Worm (Caenorhabditis elegans) whole organism, early embryonic: ENCODE data around the gene F20G2.1.

Source experiments
- B0310.2 ChIP-seq: sonication (generic microtip); optimal IDR thresholded peaks from 2 replicates; lab custom pipeline; 2016; ENCODE audit warnings: mild to moderate bottlenecking, missing genetic modification characterization, missing compliant biosample characterization
- F13C5.2 ChIP-seq: sonication (generic microtip); optimal IDR thresholded peaks from 2 replicates; lab custom pipeline; 2017; ENCODE audit warnings: mild to moderate bottlenecking, missing genetic modification characterization, inconsistent platforms, missing compliant biosample characterization
- aly-1 ChIP-seq: sonication (generic microtip); optimal IDR thresholded peaks from 2 replicates; lab custom pipeline; 2016; ENCODE audit warnings: missing genetic modification characterization, missing compliant biosample characterization
- ama-1 ChIP-seq: fragments of 150-350 bp; optimal IDR thresholded peaks from 2 replicates; lab custom pipeline; 2014
- ceh-13 ChIP-seq: fragments of 200-800 bp; sonication (Bioruptor generic); optimal IDR thresholded peaks from 2 replicates; lab custom pipeline; 2018; ENCODE audit warnings: mild to moderate bottlenecking, missing genetic modification characterization, missing compliant biosample characterization
- ceh-36 ChIP-seq: sonication (generic microtip); optimal IDR thresholded peaks from 2 replicates; lab custom pipeline; 2016; ENCODE audit warnings: missing genetic modification characterization, inconsistent platforms, missing compliant biosample characterization
- ets-7 ChIP-seq: sonication (generic microtip); optimal IDR thresholded peaks from 2 replicates; lab custom pipeline; 2016; ENCODE audit warnings: missing genotype, missing genetic modification characterization, missing compliant biosample characterization
- flt-1 ChIP-seq: fragments of 200-800 bp; sonication (Bioruptor generic); IDR thresholded peaks from 2 replicates; pipeline ENCODE4 v1.3.6; 2022; ENCODE audit warnings: missing genetic modification characterization, missing compliant biosample characterization
- hmbx-1 ChIP-seq: sonication (generic microtip); optimal IDR thresholded peaks from 2 replicates; lab custom pipeline; 2016; ENCODE audit warnings: mild to moderate bottlenecking, missing genetic modification characterization, missing compliant biosample characterization
- hmg-4 ChIP-seq: fragments of 200-800 bp; sonication (Bioruptor generic); optimal IDR thresholded peaks from 2 replicates; lab custom pipeline; 2018; ENCODE audit warnings: mild to moderate bottlenecking, missing genetic modification characterization, missing compliant biosample characterization
- hnd-1 ChIP-seq: sonication (generic microtip); optimal IDR thresholded peaks from 2 replicates; lab custom pipeline; 2016; ENCODE audit warnings: missing genetic modification characterization, missing compliant biosample characterization
- pes-1 ChIP-seq: fragments of 200-800 bp; sonication (Bioruptor generic); IDR thresholded peaks from 2 replicates; pipeline ENCODE4 v1.3.6; 2022; ENCODE audit warnings: missing genetic modification reagents, missing genetic modification characterization, missing compliant biosample characterization
- scrt-1 ChIP-seq: fragments of 200-800 bp; sonication (Bioruptor generic); IDR thresholded peaks from 2 replicates; pipeline ENCODE4 v1.3.6; 2022; ENCODE audit warnings: missing genetic modification characterization, missing compliant biosample characterization
- sea-1 ChIP-seq: fragments of 200-800 bp; sonication (Bioruptor generic); conservative IDR thresholded peaks from 2 replicates; pipeline ENCODE4 v1.3.6; 2022; ENCODE audit warnings: missing genetic modification characterization, missing compliant biosample characterization
- tbx-11 ChIP-seq: fragments of 200-800 bp; sonication (Bioruptor generic); IDR thresholded peaks from 2 replicates; pipeline ENCODE4 v1.3.6; 2022; ENCODE audit warnings: missing genetic modification characterization, missing compliant biosample characterization
- tbx-37 ChIP-seq: fragments of 200-800 bp; sonication (Bioruptor generic); conservative IDR thresholded peaks from 2 replicates; pipeline ENCODE4 v1.3.6; 2022; ENCODE audit warnings: missing genetic modification reagents, missing genetic modification characterization, missing compliant biosample characterization
- tra-4 ChIP-seq: sonication (generic microtip); optimal IDR thresholded peaks from 2 replicates; lab custom pipeline; 2017; ENCODE audit warnings: missing genetic modification characterization, missing compliant biosample characterization

F20G2.1 gene

ce11 chrV:13730762-13731161, 22.6 kb downstream of the F20G2.1 start, which contains the start of gene dct-17:
TSS of gene dct-17 (minus strand) at chrV:13730784.
- TF ChIP-seq tbx-37 (GFP tag; lab: Robert Waterston, UW): no peak
- no peak for TF ChIP-seq B0310.2 (tag; lab: Kevin White, UChicago)
- TF ChIP-seq aly-1 (tag; lab: Kevin White, UChicago): no peak
- TF ChIP-seq tra-4 (tag; lab: Kevin White, UChicago): no peak

DNA sequence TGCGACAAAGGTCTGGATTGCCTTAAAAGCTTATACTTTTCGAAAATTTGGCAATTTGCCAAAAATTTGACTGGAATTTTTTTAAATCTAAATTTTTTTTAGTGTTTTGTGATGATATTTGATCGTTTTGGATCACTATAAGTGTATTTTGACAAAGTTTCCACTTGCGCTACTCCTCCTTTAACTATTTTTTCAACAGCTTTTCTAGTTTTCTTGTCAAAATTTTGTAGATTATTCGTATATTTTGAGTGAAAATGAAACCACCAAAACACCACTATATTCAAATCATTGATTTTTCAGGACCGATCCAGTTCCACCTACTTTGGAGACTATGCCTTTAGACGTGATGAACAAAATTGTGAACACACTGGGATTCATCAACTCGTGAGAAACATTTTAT, 27.8 kb downstream of the F20G2.1 start, which contains the start of gene fbxa-181:
TSS of gene fbxa-181 (plus strand) at position 301 of the 400 bp plus-strand sequence.
- TF ChIP-seq flt-1 (GFP tag; lab: Robert Waterston, UW): no peak
- no peak for TF ChIP-seq scrt-1 (GFP tag; lab: Robert Waterston, UW)
- TF ChIP-seq ama-1 (lab: Kevin White, UChicago): no peak
- TF ChIP-seq ceh-36 (tag; lab: Kevin White, UChicago): no peak
- TF ChIP-seq B0310.2 (tag; lab: Kevin White, UChicago): no peak
- TF ChIP-seq ets-7 (tag; lab: Kevin White, UChicago): no peak
- no peak for TF ChIP-seq tbx-37 (GFP tag; lab: Robert Waterston, UW)

DNA sequence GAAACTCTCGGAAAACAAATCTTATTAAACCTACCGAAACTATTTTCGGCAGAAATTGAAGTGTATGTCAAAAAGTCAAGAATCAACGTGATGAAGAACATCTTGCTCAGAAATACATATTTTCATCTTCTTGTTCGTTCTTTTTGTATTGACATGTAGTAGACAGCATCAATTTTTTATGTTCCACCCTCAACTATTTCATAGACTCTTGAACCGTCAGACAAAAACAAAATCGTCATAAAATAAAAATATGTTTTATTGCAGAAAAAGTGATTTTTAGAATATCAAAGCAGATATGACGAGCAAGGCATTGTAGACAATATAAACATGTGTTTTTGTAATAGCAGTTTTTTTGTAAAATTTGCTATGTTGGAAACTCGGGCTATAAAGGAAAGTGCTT, 28.6 kb downstream of the F20G2.1 start, which contains the start of gene F35E12.2:
TSS of gene F35E12.2 (minus strand) at position 101 of the 400 bp plus-strand sequence.
- no peak for TF ChIP-seq tra-4 (tag; lab: Kevin White, UChicago)
- no peak for TF ChIP-seq flt-1 (GFP tag; lab: Robert Waterston, UW)
- no peak for TF ChIP-seq hmg-4
- no peak for TF ChIP-seq B0310.2 (tag; lab: Kevin White, UChicago)
- TF ChIP-seq tbx-11 (GFP tag; lab: Robert Waterston, UW): no peak
- TF ChIP-seq sea-1 (GFP tag; lab: Robert Waterston, UW): no peak
- TF ChIP-seq ama-1 (lab: Kevin White, UChicago): no peak
- TF ChIP-seq ceh-36 (tag; lab: Kevin White, UChicago): no peak
- TF ChIP-seq ceh-13: no peak

DNA sequence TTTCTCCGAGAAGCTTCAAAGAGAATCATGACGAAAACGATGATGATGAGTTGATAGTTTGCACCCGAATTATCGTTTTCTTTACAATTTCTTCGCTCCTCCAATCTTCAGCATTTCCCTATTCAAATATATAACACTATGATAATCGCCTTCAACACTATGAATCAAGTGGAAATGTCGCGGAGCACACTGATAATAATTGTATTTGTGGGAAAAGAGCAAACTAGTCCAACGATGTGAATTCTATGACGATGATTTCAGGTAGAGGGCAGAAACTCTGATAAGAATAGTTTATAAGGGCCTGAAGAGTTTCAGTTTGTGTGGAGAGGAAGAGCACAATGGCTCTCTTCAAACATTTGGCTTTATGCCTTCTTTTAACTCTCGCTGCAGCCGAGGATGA, 36.9 kb downstream of the F20G2.1 start, which contains the start of gene T01D3.6:
TSS of gene T01D3.6 (plus strand) at position 294 of the 400 bp plus-strand sequence.
- TF ChIP-seq flt-1 (GFP tag; lab: Robert Waterston, UW) (no peak), sea-1 (GFP tag; lab: Robert Waterston, UW) (no peak), tra-4 (tag; lab: Kevin White, UChicago) (no peak), B0310.2 (tag; lab: Kevin White, UChicago) (no peak), tbx-37 (GFP tag; lab: Robert Waterston, UW) (no peak), ets-7 (tag; lab: Kevin White, UChicago) (no peak), scrt-1 (GFP tag; lab: Robert Waterston, UW) (no peak), ama-1 (lab: Kevin White, UChicago) (no peak), ceh-13 (no peak), hnd-1 (tag; lab: Kevin White, UChicago) (no peak), F13C5.2 (tag; lab: Kevin White, UChicago) (no peak), aly-1 (tag; lab: Kevin White, UChicago) (no peak), hmbx-1 (no peak)

- TF ChIP-seq F13C5.2 (tag; lab: Kevin White, UChicago): peak; percentile 72
- peak; percentile 57 for TF ChIP-seq ets-7 (tag; lab: Kevin White, UChicago)
- TF ChIP-seq hmbx-1: no peak
- peak; percentile 11 for TF ChIP-seq hmg-4
- peak; percentile 70 for TF ChIP-seq tbx-37 (GFP tag; lab: Robert Waterston, UW)
- TF ChIP-seq B0310.2 (tag; lab: Kevin White, UChicago): peak; percentile 34
- TF ChIP-seq tbx-11 (GFP tag; lab: Robert Waterston, UW): 0 out of 2 replicates have a peak, but pooled peaks have one; percentile 45
- TF ChIP-seq flt-1 (GFP tag; lab: Robert Waterston, UW): no peak
- peak; percentile 28 for TF ChIP-seq tra-4 (tag; lab: Kevin White, UChicago)
Observed at ce11 chrV:13715223-13715686, 38.1 kb downstream of the F20G2.1 start, which contains the start of gene zipt-9. TSS of gene zipt-9 (minus strand) at chrV:13715273.

DNA sequence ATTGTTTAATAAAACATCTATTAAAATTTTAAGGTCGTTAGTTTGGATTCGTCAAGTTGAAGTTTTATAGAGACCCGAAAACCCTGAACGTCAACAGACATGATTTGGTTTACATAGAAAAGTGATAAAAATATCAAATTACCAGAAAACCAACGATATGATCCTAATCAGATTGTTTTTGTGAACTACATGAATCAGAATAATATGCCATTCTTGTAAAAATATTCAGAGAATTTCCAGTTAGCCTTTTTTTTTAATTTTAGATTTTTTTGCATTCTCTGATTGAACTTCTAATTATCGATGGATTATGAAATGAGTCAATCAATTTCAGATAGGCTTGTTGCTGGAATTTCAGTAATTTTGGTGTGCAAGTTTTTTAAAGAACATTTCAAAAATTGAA, 42.3 kb downstream of the F20G2.1 start, which contains the start of gene srx-96:
TSS of gene srx-96 (plus strand) at position 301 of the 400 bp plus-strand sequence.
- no peak for TF ChIP-seq tbx-11 (GFP tag; lab: Robert Waterston, UW)
- TF ChIP-seq aly-1 (tag; lab: Kevin White, UChicago): no peak
- TF ChIP-seq sea-1 (GFP tag; lab: Robert Waterston, UW): no peak
- TF ChIP-seq ama-1 (lab: Kevin White, UChicago): no peak
- no peak for TF ChIP-seq hmg-4
- TF ChIP-seq pes-1: no peak
- no peak for TF ChIP-seq ets-7 (tag; lab: Kevin White, UChicago)
- no peak for TF ChIP-seq tbx-37 (GFP tag; lab: Robert Waterston, UW)
- no peak for TF ChIP-seq F13C5.2 (tag; lab: Kevin White, UChicago)
- no peak for TF ChIP-seq scrt-1 (GFP tag; lab: Robert Waterston, UW)
- TF ChIP-seq ceh-36 (tag; lab: Kevin White, UChicago): no peak
- TF ChIP-seq tra-4 (tag; lab: Kevin White, UChicago): no peak
- no peak for TF ChIP-seq ceh-13
- TF ChIP-seq hmbx-1: no peak
- TF ChIP-seq flt-1 (GFP tag; lab: Robert Waterston, UW): no peak

- TF ChIP-seq ceh-13 (no peak), B0310.2 (tag; lab: Kevin White, UChicago) (no peak), F13C5.2 (tag; lab: Kevin White, UChicago) (no peak), tbx-37 (GFP tag; lab: Robert Waterston, UW) (no peak), flt-1 (GFP tag; lab: Robert Waterston, UW) (no peak), pes-1 (no peak), ama-1 (lab: Kevin White, UChicago) (no peak), aly-1 (tag; lab: Kevin White, UChicago) (no peak), ets-7 (tag; lab: Kevin White, UChicago) (no peak), sea-1 (GFP tag; lab: Robert Waterston, UW) (no peak)
Observed at ce11 chrV:13707295-13707694, 46.1 kb downstream of the F20G2.1 start, which contains the start of gene hlh-34. TSS of gene hlh-34 (minus strand) at chrV:13707395.
